Fruit fly (Drosophila melanogaster): ENCODE data around the gene CG32365.

The CG32365 gene

dm6 chr3L:7834902-7835781, 33.7 kb upstream of the CG32365 start (continued):
- TF ChIP-seq psq (GFP tag; optimal IDR thresholded peaks at IDR 0.05) (no peak), CG12769 (tag; optimal IDR thresholded peaks at IDR 0.05) (peak; percentile 33), Mrtf (GFP tag; IDR thresholded peaks at IDR 0.05) (no peak), CG7556 (GFP tag; optimal IDR thresholded peaks at IDR 0.05) (no peak), Dp (GFP tag; optimal IDR thresholded peaks at IDR 0.05) (no peak), CG10543 (GFP tag; optimal IDR thresholded peaks at IDR 0.05) (peak; percentile 6), Oaz (GFP tag; IDR thresholded peaks at IDR 0.05) (no peak), tll (GFP tag; optimal IDR thresholded peaks at IDR 0.05) (no peak), pita (GFP tag; optimal IDR thresholded peaks at IDR 0.05) (no peak), CG13775 (GFP tag; optimal IDR thresholded peaks at IDR 0.05) (no peak), CG3163 (GFP tag; optimal IDR thresholded peaks at IDR 0.05) (no peak), CG12071 (GFP tag; optimal IDR thresholded peaks at IDR 0.05) (no peak), yki (optimal IDR thresholded peaks at IDR 0.05) (no peak), odd (GFP tag; optimal IDR thresholded peaks at IDR 0.05) (no peak), CG31365 (tag; optimal IDR thresholded peaks at IDR 0.05) (no peak), CG7357 (GFP tag; IDR thresholded peaks at IDR 0.05) (no peak), CG1603 (tag; optimal IDR thresholded peaks at IDR 0.05) (no peak), Med (GFP tag) (peak; percentile 3), CrebB (tag; optimal IDR thresholded peaks at IDR 0.05) (peak; percentile 16), CG30403 (GFP tag; optimal IDR thresholded peaks at IDR 0.05) (no peak), CG6854 (GFP tag; optimal IDR thresholded peaks at IDR 0.05) (no peak), Bteb2 (GFP tag; optimal IDR thresholded peaks at IDR 0.05) (no peak), inv (GFP tag; IDR thresholded peaks at IDR 0.05; ENCODE audit: partially characterized antibody) (no peak), zen2 (GFP tag; IDR thresholded peaks at IDR 0.05; ENCODE audit: partially characterized antibody) (no peak), CG18262 (tag; optimal IDR thresholded peaks at IDR 0.05) (no peak), Rx (GFP tag; IDR thresholded peaks at IDR 0.05) (no peak), Rfx (GFP tag; IDR thresholded peaks at IDR 0.05) (no peak), zfh1 (GFP tag; IDR thresholded peaks at IDR 0.05) (no peak), bab2 (GFP tag; optimal IDR thresholded peaks at IDR 0.05) (no peak), jumu (GFP tag; optimal IDR thresholded peaks at IDR 0.05) (no peak), HLH4C (GFP tag; IDR thresholded peaks at IDR 0.05; ENCODE audit: partially characterized antibody) (no peak), mirr (GFP tag; optimal IDR thresholded peaks at IDR 0.05) (peak; percentile 49), CG8089 (GFP tag; optimal IDR thresholded peaks at IDR 0.05) (no peak), danr (GFP tag; IDR thresholded peaks at IDR 0.05) (no peak), fd102C (GFP tag; optimal IDR thresholded peaks at IDR 0.05) (no peak), sc (optimal IDR thresholded peaks at IDR 0.05) (no peak), sc (GFP tag; optimal IDR thresholded peaks at IDR 0.05) (no peak), cas (GFP tag; IDR thresholded peaks at IDR 0.05) (no peak), CG4617 (GFP tag; optimal IDR thresholded peaks at IDR 0.05; ENCODE audit: borderline replicate concordance) (no peak), dysf (GFP tag; IDR thresholded peaks at IDR 0.05) (no peak), prd (optimal IDR thresholded peaks at IDR 0.05) (no peak), prd (GFP tag; IDR thresholded peaks at IDR 0.05) (no peak), org-1 (GFP tag; optimal IDR thresholded peaks at IDR 0.05) (no peak), trem (tag; optimal IDR thresholded peaks at IDR 0.05) (no peak), Awh (GFP tag; IDR thresholded peaks at IDR 0.05) (no peak), CG7928 (GFP tag; optimal IDR thresholded peaks at IDR 0.05) (no peak), rib (GFP tag; IDR thresholded peaks at IDR 0.05) (peak; percentile 21; the same call in 1 of the 2 replicates), Doc2 (GFP tag; IDR thresholded peaks at IDR 0.05) (no peak), fru (optimal IDR thresholded peaks at IDR 0.05) (no peak), CG11093 (GFP tag; IDR thresholded peaks at IDR 0.05) (no peak), Opbp (GFP tag; IDR thresholded peaks at IDR 0.05; ENCODE audit: partially characterized antibody) (no peak)

Data from whole organism, embryonic.